Fruit fly (Drosophila melanogaster) whole organism, wandering third instar larva: ENCODE measurements around the gene Sym.

ENCODE experiments used
- Abd-B ChIP-seq: fragments of >200 bp; optimal IDR thresholded peaks from 2 replicates; lab custom pipeline; 2017; ENCODE audit warnings: missing biosample characterization, missing genetic modification characterization
- OdsH ChIP-seq: fragments of 200-800 bp; sonication (Bioruptor generic); optimal IDR thresholded peaks from 2 replicates; lab custom pipeline; 2016; ENCODE audit warnings: missing biosample characterization, mild to moderate bottlenecking, missing genetic modification characterization
- lola ChIP-seq: fragments of >200 bp; optimal IDR thresholded peaks from 2 replicates; lab custom pipeline; 2017; ENCODE audit warnings: missing biosample characterization, missing genetic modification characterization
- pan ChIP-seq: fragments of >200 bp; optimal IDR thresholded peaks from 2 replicates; lab custom pipeline; 2017

- no peak for TF ChIP-seq lola (GFP tag; lab: Kevin White, UChicago)
- TF ChIP-seq Abd-B (GFP tag; lab: Kevin White, UChicago), result no peak
- TF ChIP-seq OdsH (GFP tag; lab: Kevin White, UChicago), result no peak
- no peak for TF ChIP-seq pan (lab: Kevin White, UChicago)
Measured at dm6 chr3R:5754594-5754993, 12.3 kb upstream of the Sym start, which contains the start of gene Dcps.
